Worm (Caenorhabditis elegans) whole organism, L3 larva: Measurements from ENCODE around the gene F23H11.4.

Source experiments
- R02D3.7 ChIP-seq: fragments of 150-350 bp; optimal IDR thresholded peaks from 2 replicates; lab custom pipeline; 2014; ENCODE audit warnings: missing biosample characterization, missing genetic modification characterization
- aly-2 ChIP-seq: fragments of 150-350 bp; optimal IDR thresholded peaks from 2 replicates; lab custom pipeline; 2014; ENCODE audit warnings: missing biosample characterization, missing genetic modification characterization
- ama-1 ChIP-seq: fragments of 150-350 bp; optimal IDR thresholded peaks from 2 replicates; lab custom pipeline; 2018
- ceh-16 ChIP-seq: sonication (generic microtip); optimal IDR thresholded peaks from 2 replicates; lab custom pipeline; 2017; ENCODE audit warnings: missing biosample characterization, missing genetic modification characterization
- ceh-28 ChIP-seq: fragments of 150-350 bp; optimal IDR thresholded peaks from 2 replicates; lab custom pipeline; 2014; ENCODE audit warnings: missing biosample characterization, missing genetic modification reagents, missing genetic modification characterization
- ceh-82 ChIP-seq: fragments of 150-350 bp; optimal IDR thresholded peaks from 2 replicates; lab custom pipeline; 2014; ENCODE audit warnings: missing biosample characterization, missing genetic modification characterization
- ceh-9 ChIP-seq: sonication (generic microtip); optimal IDR thresholded peaks from 2 replicates; lab custom pipeline; 2018; ENCODE audit warnings: missing biosample characterization, missing genetic modification characterization
- egl-27 ChIP-seq: sonication (generic microtip); optimal IDR thresholded peaks from 4 replicates; lab custom pipeline; 2017; ENCODE audit warnings: missing biosample characterization, missing genetic modification reagents, missing genetic modification characterization
- egl-5 ChIP-seq: fragments of 150-350 bp; optimal IDR thresholded peaks from 2 replicates; lab custom pipeline; 2017; ENCODE audit warnings: missing biosample characterization, missing genetic modification reagents, missing genetic modification characterization, inconsistent platforms
- elt-2 ChIP-seq: sonication (generic microtip); optimal IDR thresholded peaks from 2 replicates; lab custom pipeline; 2016; ENCODE audit warnings: missing genetic modification reagents, mild to moderate bottlenecking, missing genetic modification characterization, missing compliant biosample characterization
- elt-3 ChIP-seq, 3 experiments: fragments of 150-350 bp in 1 of 3; sonication (generic microtip) in 2 of 3; optimal IDR thresholded peaks; 2 replicates in 2 of 3; 4 replicates in 1 of 3; lab custom pipeline; 2014 to 2017; ENCODE audit warnings: missing biosample characterization in 3 of 3, missing genetic modification characterization in 3 of 3
- eor-1 ChIP-seq, 2 experiments: fragments of 150-350 bp; optimal IDR thresholded peaks; 2 replicates each; lab custom pipeline; 2014 to 2018; ENCODE audit warnings: missing biosample characterization in 2 of 2, missing genetic modification characterization in 2 of 2
- fkh-2 ChIP-seq: fragments of 150-350 bp; optimal IDR thresholded peaks from 2 replicates; lab custom pipeline; 2014; ENCODE audit warnings: missing biosample characterization, missing genetic modification reagents, missing genetic modification characterization
- fos-1 ChIP-seq: fragments of 150-350 bp; optimal IDR thresholded peaks from 2 replicates; lab custom pipeline; 2014; ENCODE audit warnings: missing biosample characterization, missing genetic modification characterization
- hmg-11 ChIP-seq: sonication (generic microtip); optimal IDR thresholded peaks from 2 replicates; lab custom pipeline; 2016; ENCODE audit warnings: missing genetic modification characterization, missing compliant biosample characterization
- lin-15B ChIP-seq: fragments of 150-350 bp; optimal IDR thresholded peaks from 2 replicates; lab custom pipeline; 2014; ENCODE audit warnings: missing biosample characterization, missing genetic modification characterization
- mdl-1 ChIP-seq: fragments of 150-350 bp; optimal IDR thresholded peaks from 2 replicates; lab custom pipeline; 2014; ENCODE audit warnings: missing biosample characterization, missing genetic modification characterization
- nfya-1 ChIP-seq: sonication (generic microtip); optimal IDR thresholded peaks from 2 replicates; lab custom pipeline; 2017; ENCODE audit warnings: missing genetic modification characterization, mild to moderate bottlenecking, missing compliant biosample characterization, antibody characterized with exemption, moderate library complexity; ENCODE audit not compliant: insufficient read depth
- nhr-11 ChIP-seq: fragments of 150-350 bp; optimal IDR thresholded peaks from 2 replicates; lab custom pipeline; 2014; ENCODE audit warnings: missing biosample characterization, missing genetic modification characterization
- nhr-12 ChIP-seq: fragments of 150-350 bp; optimal IDR thresholded peaks from 2 replicates; lab custom pipeline; 2014; ENCODE audit warnings: missing biosample characterization, missing genetic modification characterization
- nhr-23 ChIP-seq: fragments of 150-350 bp; optimal IDR thresholded peaks from 2 replicates; lab custom pipeline; 2014; ENCODE audit warnings: missing biosample characterization, missing genetic modification reagents, missing genetic modification characterization
- nhr-237 ChIP-seq: fragments of 150-350 bp; optimal IDR thresholded peaks from 2 replicates; lab custom pipeline; 2014; ENCODE audit warnings: missing biosample characterization, missing genetic modification characterization
- nhr-25 ChIP-seq: sonication (generic microtip); optimal IDR thresholded peaks from 2 replicates; lab custom pipeline; 2017; ENCODE audit warnings: missing biosample characterization, missing genetic modification characterization
- nhr-28 ChIP-seq: fragments of 150-350 bp; optimal IDR thresholded peaks from 2 replicates; lab custom pipeline; 2014; ENCODE audit warnings: missing biosample characterization, missing genetic modification characterization
- nhr-43 ChIP-seq: sonication (generic microtip); optimal IDR thresholded peaks from 2 replicates; lab custom pipeline; 2016; ENCODE audit warnings: mild to moderate bottlenecking, missing genetic modification characterization, missing compliant biosample characterization; ENCODE audit not compliant: poor library complexity, severe bottlenecking
- nhr-67 ChIP-seq: fragments of 150-350 bp; optimal IDR thresholded peaks from 2 replicates; lab custom pipeline; 2014; ENCODE audit warnings: missing biosample characterization, missing genetic modification characterization
- nhr-76 ChIP-seq: fragments of 150-350 bp; sonication (generic microtip); optimal IDR thresholded peaks from 5 replicates; lab custom pipeline; 2014; ENCODE audit warnings: missing biosample characterization, missing genetic modification characterization
- nhr-77 ChIP-seq: fragments of 150-350 bp; optimal IDR thresholded peaks from 2 replicates; lab custom pipeline; 2014; ENCODE audit warnings: missing biosample characterization, missing genetic modification characterization
- pha-4 ChIP-seq: fragments of 150-350 bp; optimal IDR thresholded peaks from 2 replicates; lab custom pipeline; 2014; ENCODE audit warnings: missing biosample characterization, missing genetic modification reagents, missing genetic modification characterization
- sea-2 ChIP-seq: fragments of 150-350 bp; sonication (generic microtip); optimal IDR thresholded peaks from 4 replicates; lab custom pipeline; 2014; ENCODE audit warnings: missing biosample characterization, missing genetic modification reagents, missing genetic modification characterization
- skn-1 ChIP-seq: fragments of 150-350 bp; optimal IDR thresholded peaks from 2 replicates; lab custom pipeline; 2014; ENCODE audit warnings: missing biosample characterization, missing genetic modification characterization
- snpc-4 ChIP-seq: fragments of 150-350 bp; optimal IDR thresholded peaks from 2 replicates; lab custom pipeline; 2014; ENCODE audit warnings: missing biosample characterization, missing genetic modification characterization
- tbx-2 ChIP-seq: sonication (generic microtip); optimal IDR thresholded peaks from 2 replicates; lab custom pipeline; 2016; ENCODE audit warnings: mild to moderate bottlenecking, missing genetic modification characterization, missing compliant biosample characterization
- unc-39 ChIP-seq: sonication (generic microtip); optimal IDR thresholded peaks from 4 replicates; lab custom pipeline; 2017; ENCODE audit warnings: missing biosample characterization, missing genetic modification characterization
- unc-62 ChIP-seq: fragments of 150-350 bp; sonication (generic microtip); optimal IDR thresholded peaks from 4 replicates; lab custom pipeline; 2014; ENCODE audit warnings: missing biosample characterization, missing genetic modification reagents, missing genetic modification characterization
- zag-1 ChIP-seq: fragments of 150-350 bp; optimal IDR thresholded peaks from 2 replicates; lab custom pipeline; 2014; ENCODE audit warnings: missing biosample characterization, missing genetic modification characterization
- ztf-11 ChIP-seq: fragments of 150-350 bp; optimal IDR thresholded peaks from 2 replicates; lab custom pipeline; 2014; ENCODE audit warnings: missing biosample characterization, missing genetic modification characterization

F23H11.4 gene

DNA sequence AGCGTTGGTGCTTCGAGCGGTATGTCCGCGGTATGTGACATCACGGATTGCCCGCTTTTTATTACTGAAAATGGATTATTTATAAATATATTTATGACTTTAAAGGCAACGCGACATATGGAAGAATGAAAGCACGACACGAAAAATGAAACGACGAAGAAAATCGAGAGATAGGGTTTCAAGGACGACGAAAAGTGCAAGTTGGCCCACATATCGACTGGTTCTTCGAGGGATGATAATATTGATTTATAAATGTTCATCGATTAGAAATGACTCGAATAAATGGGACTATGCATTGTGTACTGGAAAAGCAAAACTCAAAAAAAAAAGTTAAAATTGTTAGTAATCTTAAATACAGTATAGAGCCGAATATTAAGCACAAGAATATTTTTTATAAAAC lies 20.6 kb downstream of the F23H11.4 start, which contains the start of gene zer-1:
TSS of gene zer-1 (minus strand) at position 68 of the 400 bp plus-strand sequence.
- TF ChIP-seq tbx-2 (tag; lab: Kevin White, UChicago) = no peak
- TF ChIP-seq nhr-76 (tag; lab: Kevin White, UChicago) = no peak
- TF ChIP-seq R02D3.7 (tag; lab: Kevin White, UChicago) = no peak
- no peak for TF ChIP-seq nhr-77 (tag; lab: Kevin White, UChicago)
- TF ChIP-seq eor-1 (tag; optimal IDR thresholded peaks at IDR 0.05; lab: Kevin White, UChicago) = no peak
- no peak for TF ChIP-seq aly-2
- TF ChIP-seq unc-62 (GFP tag; lab: Kevin White, UChicago) = no peak
- no peak for TF ChIP-seq hmg-11
- TF ChIP-seq ceh-28 (tag; lab: Kevin White, UChicago) = peak; percentile 67
- no peak for TF ChIP-seq nhr-43 (tag; lab: Kevin White, UChicago)
- no peak for TF ChIP-seq unc-39 (tag; lab: Kevin White, UChicago)
- TF ChIP-seq sea-2 (GFP tag; lab: Kevin White, UChicago) = no peak
- TF ChIP-seq ztf-11 (tag; lab: Kevin White, UChicago) = no peak
- TF ChIP-seq mdl-1 (tag; lab: Kevin White, UChicago) = no peak
- TF ChIP-seq elt-2 = no peak
- TF ChIP-seq nfya-1 (tag; lab: Kevin White, UChicago) = no peak
- no peak for TF ChIP-seq nhr-67 (tag; lab: Kevin White, UChicago)
- TF ChIP-seq nhr-23 = peak; percentile 37
- TF ChIP-seq fkh-2 (tag; lab: Kevin White, UChicago) = no peak
- no peak for TF ChIP-seq snpc-4 (tag; lab: Kevin White, UChicago)
- TF ChIP-seq nhr-28 (tag; lab: Kevin White, UChicago) = no peak
- no peak for TF ChIP-seq egl-5 (tag; lab: Kevin White, UChicago)
- TF ChIP-seq nhr-25 (tag; lab: Kevin White, UChicago) = peak; percentile 24
- TF ChIP-seq elt-3 (tag; optimal IDR thresholded peaks at IDR 0.05; lab: Kevin White, UChicago) = no peak
- TF ChIP-seq ama-1 (lab: Kevin White, UChicago) = peak; percentile 21

DNA sequence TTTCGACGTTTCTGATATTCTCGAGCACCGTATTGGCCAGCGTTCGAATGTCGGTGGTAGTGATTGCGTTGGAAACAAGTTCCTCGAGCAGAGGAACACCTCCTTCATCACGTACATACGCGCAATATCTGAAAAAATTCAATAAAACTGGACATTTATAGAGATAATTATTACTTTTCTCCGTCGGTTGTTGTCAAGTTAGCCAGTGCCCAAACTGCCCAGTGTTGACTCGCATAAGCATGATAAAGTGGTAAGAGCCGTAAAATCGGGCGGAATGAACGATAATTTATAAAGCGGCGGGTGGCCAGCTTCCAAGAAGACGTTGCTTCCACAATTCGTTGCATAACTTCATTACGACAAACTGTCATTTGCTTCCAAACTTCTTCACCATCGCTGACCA lies 23.7 kb downstream of the F23H11.4 start:
- TF ChIP-seq ceh-16 (no peak), nhr-11 (tag; lab: Kevin White, UChicago) (no peak), egl-27 (tag; lab: Kevin White, UChicago) (no peak), nfya-1 (tag; lab: Kevin White, UChicago) (no peak), ama-1 (lab: Kevin White, UChicago) (no peak), nhr-237 (tag; lab: Kevin White, UChicago) (no peak), aly-2 (no peak), mdl-1 (tag; lab: Kevin White, UChicago) (no peak), sea-2 (GFP tag; lab: Kevin White, UChicago) (no peak), unc-39 (tag; lab: Kevin White, UChicago) (no peak), snpc-4 (tag; lab: Kevin White, UChicago) (no peak), nhr-23 (no peak), fos-1 (tag; lab: Kevin White, UChicago) (no peak), lin-15B (no peak), nhr-76 (tag; lab: Kevin White, UChicago) (no peak), nhr-67 (tag; lab: Kevin White, UChicago) (no peak), tbx-2 (tag; lab: Kevin White, UChicago) (no peak), hmg-11 (no peak)

ce11 chrIII:881460-881859 lies 25.9 kb downstream of the F23H11.4 start:
- no peak for TF ChIP-seq nhr-43 (tag; lab: Kevin White, UChicago)
- no peak for TF ChIP-seq nhr-77 (tag; lab: Kevin White, UChicago)
- TF ChIP-seq ceh-82 (tag; lab: Kevin White, UChicago) = no peak
- TF ChIP-seq skn-1 (tag; lab: Kevin White, UChicago) = no peak
- no peak for TF ChIP-seq snpc-4 (tag; lab: Kevin White, UChicago)
- no peak for TF ChIP-seq elt-2
- no peak for TF ChIP-seq zag-1 (tag; lab: Kevin White, UChicago)
- no peak for TF ChIP-seq mdl-1 (tag; lab: Kevin White, UChicago)
- TF ChIP-seq nhr-237 (tag; lab: Kevin White, UChicago) = no peak
- TF ChIP-seq egl-27 (tag; lab: Kevin White, UChicago) = no peak
- no peak for TF ChIP-seq fkh-2 (tag; lab: Kevin White, UChicago)
- TF ChIP-seq nhr-12 (tag; lab: Kevin White, UChicago) = no peak
- TF ChIP-seq ztf-11 (tag; lab: Kevin White, UChicago) = no peak
- TF ChIP-seq ama-1 (lab: Kevin White, UChicago) = no peak
- no peak for TF ChIP-seq ceh-9
- TF ChIP-seq pha-4 (tag; lab: Kevin White, UChicago) = no peak
- TF ChIP-seq ceh-16 = no peak
